Worm (Caenorhabditis elegans): Measurements from ENCODE around the gene F07H5.10.
A peak's percentile ranks its signal among the peaks of the same experiment; 100 is the strongest.

The F07H5.10 gene

DNA sequence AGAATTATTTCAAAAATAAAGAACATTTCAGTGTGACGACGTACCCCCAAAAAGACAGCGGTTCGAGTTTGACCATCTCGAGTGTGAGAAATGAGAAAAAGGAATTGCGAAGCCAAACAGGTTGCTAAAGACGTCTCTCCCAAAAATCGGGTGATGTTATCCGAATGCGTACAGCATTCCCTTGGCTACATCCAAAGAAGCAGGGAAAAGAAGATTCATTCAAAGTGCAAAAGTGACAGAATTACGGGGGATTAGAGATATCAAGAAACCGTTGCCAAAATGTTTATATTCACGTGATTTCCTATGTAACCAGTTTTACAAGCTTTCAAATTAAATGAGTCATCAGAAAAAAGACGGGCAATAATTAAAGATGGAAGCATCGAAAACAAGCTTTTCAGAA is 45.6 kb upstream of the F07H5.10 start (continued):
- no peak for TF ChIP-seq nhr-23 (tag; optimal IDR thresholded peaks at IDR 0.05)
- no peak for TF ChIP-seq peb-1 (tag; optimal IDR thresholded peaks at IDR 0.05)
- no peak for TF ChIP-seq ceh-82 (tag; optimal IDR thresholded peaks at IDR 0.05)
- TF ChIP-seq unc-62 (GFP tag; optimal IDR thresholded peaks at IDR 0.05) = no peak
- no peak for TF ChIP-seq snpc-4 (tag; optimal IDR thresholded peaks at IDR 0.05)
- no peak for TF ChIP-seq nhr-129 (tag; optimal IDR thresholded peaks at IDR 0.05)
- no peak for TF ChIP-seq unc-39 (tag; optimal IDR thresholded peaks at IDR 0.05)
- peak; percentile 35 for TF ChIP-seq nhr-25 (tag; optimal IDR thresholded peaks at IDR 0.05)
- TF ChIP-seq crh-2 (tag; optimal IDR thresholded peaks at IDR 0.05) = no peak
- no peak for TF ChIP-seq ama-1 (optimal IDR thresholded peaks at IDR 0.05)
- no peak for TF ChIP-seq dmd-4 (tag; optimal IDR thresholded peaks at IDR 0.05)
- TF ChIP-seq lin-13 (GFP tag; optimal IDR thresholded peaks at IDR 0.05) = no peak
- no peak for TF ChIP-seq aly-2 (tag; optimal IDR thresholded peaks at IDR 0.05)
- TF ChIP-seq elt-3 (tag; optimal IDR thresholded peaks at IDR 0.05) = no peak
- no peak for TF ChIP-seq mbf-1 (tag; optimal IDR thresholded peaks at IDR 0.05)

DNA sequence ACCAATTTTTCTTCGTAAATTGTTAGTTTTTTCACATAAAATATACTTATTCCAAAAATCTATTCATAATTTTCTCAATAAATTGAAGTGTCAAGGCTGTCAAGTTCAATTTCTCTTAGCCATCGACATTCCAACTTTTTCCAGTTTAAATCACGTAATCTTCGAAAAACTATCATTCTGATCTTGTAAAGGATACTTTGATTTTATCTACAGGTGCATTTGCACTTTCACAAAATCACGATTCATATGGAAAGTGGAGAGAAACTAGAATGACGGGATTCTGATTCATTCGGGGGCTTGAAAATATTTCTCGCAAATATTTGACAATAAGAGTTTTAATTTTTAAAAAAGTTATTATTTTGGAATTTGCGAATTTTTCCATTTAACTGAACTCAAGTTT is 44.9 kb upstream of the F07H5.10 start:
- TF ChIP-seq blmp-1 (tag; optimal IDR thresholded peaks at IDR 0.05; ENCODE audit: insufficient read depth) (no peak), nhr-21 (tag; optimal IDR thresholded peaks at IDR 0.05) (no peak), gmeb-1 (tag; optimal IDR thresholded peaks at IDR 0.05) (no peak)

DNA sequence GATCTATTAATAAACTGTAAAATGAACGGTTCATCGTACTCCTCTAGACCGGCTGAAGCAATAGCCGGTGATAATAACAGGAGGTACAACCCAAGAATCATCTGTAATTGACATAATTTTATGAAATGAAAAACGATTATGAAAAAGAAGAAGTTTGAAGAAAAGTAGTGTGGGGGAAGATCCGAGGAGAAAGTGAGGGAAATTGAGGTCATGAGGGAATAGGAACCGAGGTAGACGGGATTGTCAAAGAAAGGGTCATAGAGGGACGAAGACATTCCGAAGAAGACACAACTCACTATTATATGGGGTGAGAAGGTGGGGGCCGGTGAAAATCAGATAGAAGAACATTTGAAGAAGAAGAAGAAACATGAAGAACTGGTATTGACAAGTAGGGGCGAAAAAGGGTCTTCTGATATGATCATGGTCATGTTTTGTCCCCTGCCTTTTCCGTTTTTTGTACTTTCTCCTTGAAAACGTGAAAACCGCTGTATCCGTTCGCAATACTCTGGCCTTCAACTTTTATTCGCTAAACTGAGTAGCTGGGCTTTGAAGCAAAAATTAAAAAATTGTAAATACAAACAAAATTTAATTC is 43.7 kb upstream of the F07H5.10 start, which contains the start of gene oac-46:
Gene oac-46, minus strand, starts transcription at position 101 of the 592 bp plus-strand sequence.
- TF ChIP-seq nhr-21 (tag; optimal IDR thresholded peaks at IDR 0.05) (peak; percentile 8), egl-27 (tag; optimal IDR thresholded peaks at IDR 0.05) (peak; percentile 9), blmp-1 (tag; optimal IDR thresholded peaks at IDR 0.05; ENCODE audit: insufficient read depth) (peak; percentile 86), nhr-6 (tag; optimal IDR thresholded peaks at IDR 0.05) (no peak), elt-3 (tag; optimal IDR thresholded peaks at IDR 0.05) (no peak), nhr-25 (tag; optimal IDR thresholded peaks at IDR 0.05) (peak; percentile 66), peb-1 (tag; optimal IDR thresholded peaks at IDR 0.05) (no peak), sma-3 (GFP tag; optimal IDR thresholded peaks at IDR 0.05) (peak; percentile 48), sma-9 (GFP tag; optimal IDR thresholded peaks at IDR 0.05) (peak; percentile 22), sma-9 (tag; optimal IDR thresholded peaks at IDR 0.05) (no peak)

DNA sequence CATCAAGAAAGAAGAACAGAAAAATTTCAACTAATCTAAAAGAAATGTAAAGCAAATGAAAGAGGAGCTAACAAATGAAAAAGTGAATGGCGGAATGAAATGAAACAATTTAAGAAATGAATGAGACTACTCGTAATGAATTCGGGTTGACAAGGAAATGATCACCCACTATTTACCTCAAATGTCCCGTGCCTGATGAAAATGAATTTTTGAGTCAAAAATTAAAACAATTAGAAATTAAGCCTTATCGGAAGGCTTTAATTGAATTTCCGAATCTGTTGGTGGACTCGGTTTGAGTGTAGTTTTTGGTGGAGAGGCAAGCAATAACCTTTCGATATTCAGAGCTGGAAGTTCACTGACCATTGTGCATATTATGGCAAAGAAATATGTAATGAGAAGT is 40.6 kb upstream of the F07H5.10 start:
- TF ChIP-seq nhr-23 (tag; optimal IDR thresholded peaks at IDR 0.05) (no peak), nhr-237 (tag; optimal IDR thresholded peaks at IDR 0.05) (no peak), nhr-129 (tag; optimal IDR thresholded peaks at IDR 0.05) (no peak), peb-1 (tag; optimal IDR thresholded peaks at IDR 0.05) (no peak), nhr-12 (tag; optimal IDR thresholded peaks at IDR 0.05) (no peak), gmeb-1 (tag; optimal IDR thresholded peaks at IDR 0.05) (no peak), ztf-11 (tag; optimal IDR thresholded peaks at IDR 0.05) (no peak), Y55F3AM.14 (GFP tag; optimal IDR thresholded peaks at IDR 0.05) (no peak), unc-39 (tag; optimal IDR thresholded peaks at IDR 0.05) (no peak), nhr-11 (tag; optimal IDR thresholded peaks at IDR 0.05) (no peak), egl-27 (tag; optimal IDR thresholded peaks at IDR 0.05) (no peak), fos-1 (tag; optimal IDR thresholded peaks at IDR 0.05) (no peak), ZK546.5 (tag; optimal IDR thresholded peaks at IDR 0.05) (no peak), nhr-10 (tag; optimal IDR thresholded peaks at IDR 0.05) (no peak), ceh-82 (tag; optimal IDR thresholded peaks at IDR 0.05) (no peak), mab-5 (tag; optimal IDR thresholded peaks at IDR 0.05) (no peak), nhr-21 (tag; optimal IDR thresholded peaks at IDR 0.05) (no peak)

DNA sequence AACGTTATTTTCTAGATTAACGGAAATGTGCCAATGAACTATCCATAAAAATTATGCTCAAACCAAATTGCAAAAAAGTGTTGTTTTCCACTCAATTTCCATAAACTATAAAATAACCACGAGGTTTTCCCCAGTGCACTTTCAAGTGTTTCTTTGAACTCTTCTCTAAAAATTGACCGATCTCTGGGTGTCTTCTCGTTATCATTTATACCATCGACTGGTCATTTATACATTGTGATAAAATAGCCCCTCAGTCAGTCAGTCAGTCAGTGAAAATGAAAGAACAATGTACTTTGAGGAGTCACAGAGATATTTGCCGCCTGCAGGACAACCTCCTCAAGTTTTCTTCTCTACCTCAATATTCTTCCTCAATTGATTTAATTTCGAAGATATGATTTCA is 37.5 kb upstream of the F07H5.10 start:
- no peak for TF ChIP-seq alr-1 (tag; optimal IDR thresholded peaks at IDR 0.05)
- TF ChIP-seq fos-1 (tag; optimal IDR thresholded peaks at IDR 0.05) = peak; percentile 18
- TF ChIP-seq C34F6.9 (tag; optimal IDR thresholded peaks at IDR 0.05) = no peak
- no peak for TF ChIP-seq snpc-4 (tag; optimal IDR thresholded peaks at IDR 0.05)
- no peak for TF ChIP-seq nhr-11 (tag; optimal IDR thresholded peaks at IDR 0.05)
- peak; percentile 25 for TF ChIP-seq crh-2 (tag; optimal IDR thresholded peaks at IDR 0.05)
- TF ChIP-seq F13H6.1 (tag; optimal IDR thresholded peaks at IDR 0.05) = peak; percentile 13
- TF ChIP-seq ama-1 (optimal IDR thresholded peaks at IDR 0.05) = no peak
- peak; percentile 50 for TF ChIP-seq sma-9 (GFP tag; optimal IDR thresholded peaks at IDR 0.05)
- no peak for TF ChIP-seq sma-9 (tag; optimal IDR thresholded peaks at IDR 0.05)
- no peak for TF ChIP-seq mbf-1 (tag; optimal IDR thresholded peaks at IDR 0.05)
- no peak for TF ChIP-seq lsy-2 (tag; optimal IDR thresholded peaks at IDR 0.05)
- TF ChIP-seq unc-55 (GFP tag; optimal IDR thresholded peaks at IDR 0.05) = no peak
- TF ChIP-seq nhr-77 (tag; optimal IDR thresholded peaks at IDR 0.05) = no peak
- TF ChIP-seq blmp-1 (tag; optimal IDR thresholded peaks at IDR 0.05; ENCODE audit: insufficient read depth) = peak; percentile 9
- no peak for TF ChIP-seq gmeb-1 (tag; optimal IDR thresholded peaks at IDR 0.05)
- TF ChIP-seq ztf-1 (GFP tag; conservative IDR thresholded peaks at IDR 0.05) = no peak
- no peak for TF ChIP-seq R02D3.7 (tag; optimal IDR thresholded peaks at IDR 0.05)
- no peak for TF ChIP-seq lin-13 (GFP tag; optimal IDR thresholded peaks at IDR 0.05)
- no peak for TF ChIP-seq ceh-82 (tag; optimal IDR thresholded peaks at IDR 0.05)
- TF ChIP-seq nhr-237 (tag; optimal IDR thresholded peaks at IDR 0.05) = no peak
- no peak for TF ChIP-seq mab-5 (tag; optimal IDR thresholded peaks at IDR 0.05)
- no peak for TF ChIP-seq nhr-129 (tag; optimal IDR thresholded peaks at IDR 0.05)
- TF ChIP-seq ZK546.5 (tag; optimal IDR thresholded peaks at IDR 0.05) = no peak
- no peak for TF ChIP-seq elt-1 (tag; optimal IDR thresholded peaks at IDR 0.05)
- no peak for TF ChIP-seq aly-2 (tag; optimal IDR thresholded peaks at IDR 0.05)
